Fruit fly (Drosophila melanogaster): ENCODE results near the gene CG32085.
A peak's percentile ranks its signal among the peaks of the same experiment; 100 is the strongest.

CG32085 gene

DNA sequence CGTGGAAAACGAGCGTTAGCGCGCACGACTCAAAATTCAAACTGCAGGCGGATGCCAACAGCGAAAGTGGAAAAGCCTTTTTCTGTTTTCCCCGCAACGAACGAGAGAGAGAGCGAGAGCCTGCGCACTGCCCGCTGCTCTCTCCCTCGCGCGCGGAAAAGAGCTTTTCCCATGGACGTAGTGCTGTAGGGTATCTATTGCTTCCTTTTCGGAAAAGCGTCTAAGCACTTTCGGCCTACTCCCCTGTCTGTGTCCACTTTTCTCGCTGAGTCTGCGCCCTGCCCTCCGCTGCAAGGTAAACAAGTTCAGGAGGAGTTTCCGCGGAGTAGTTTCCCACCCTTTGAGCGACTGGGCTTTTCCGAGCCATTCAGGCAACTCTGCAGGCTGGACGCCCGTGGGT lies at the start of gene CG32085 (continued):
- TF ChIP-seq Med (GFP tag) (peak; percentile 95), bcd (GFP tag; optimal IDR thresholded peaks at IDR 0.05) (peak; percentile 61), br (optimal IDR thresholded peaks at IDR 0.05) (no peak), kay (GFP tag; optimal IDR thresholded peaks at IDR 0.05) (peak; percentile 30), Awh (GFP tag; IDR thresholded peaks at IDR 0.05) (peak; percentile 55), MBD-R2 (GFP tag; IDR thresholded peaks at IDR 0.05) (peak; percentile 53; the same call in 1 of the 2 replicates), CG18476 (GFP tag; optimal IDR thresholded peaks at IDR 0.05) (no peak), Mrtf (GFP tag; IDR thresholded peaks at IDR 0.05) (peak; percentile 79), CG6791 (GFP tag; IDR thresholded peaks at IDR 0.05; ENCODE audit: partially characterized antibody) (no peak), CG34422 (GFP tag; IDR thresholded peaks at IDR 0.05) (peak; percentile 27; the same call in 1 of the 3 replicates), Mes4 (GFP tag; optimal IDR thresholded peaks at IDR 0.05) (peak; percentile 3), CG13624 (GFP tag; optimal IDR thresholded peaks at IDR 0.05) (peak; percentile 75), CG7556 (GFP tag; optimal IDR thresholded peaks at IDR 0.05) (peak; percentile 56), HmgZ (tag; optimal IDR thresholded peaks at IDR 0.05) (peak; percentile 38), Jarid2 (GFP tag; optimal IDR thresholded peaks at IDR 0.05) (peak; percentile 51), CG8089 (GFP tag; optimal IDR thresholded peaks at IDR 0.05) (no peak), run (tag; optimal IDR thresholded peaks at IDR 0.05) (no peak), psq (GFP tag; optimal IDR thresholded peaks at IDR 0.05) (no peak), CG12104 (GFP tag; optimal IDR thresholded peaks at IDR 0.05) (no peak), mirr (GFP tag; optimal IDR thresholded peaks at IDR 0.05) (peak; percentile 10), klu (GFP tag; IDR thresholded peaks at IDR 0.05) (no peak), inv (GFP tag; IDR thresholded peaks at IDR 0.05; ENCODE audit: partially characterized antibody) (no peak; the same call in 1 of the 2 replicates), Adf1 (GFP tag; IDR thresholded peaks at IDR 0.05) (peak; percentile 41; the same call in 1 of the 2 replicates), Six4 (GFP tag; optimal IDR thresholded peaks at IDR 0.05) (peak; percentile 25), HLH4C (GFP tag; IDR thresholded peaks at IDR 0.05; ENCODE audit: partially characterized antibody) (no peak), CG42726 (GFP tag; IDR thresholded peaks at IDR 0.05; ENCODE audit: partially characterized antibody) (no peak), CG11456 (GFP tag; IDR thresholded peaks at IDR 0.05) (peak; percentile 91), unpg (GFP tag; optimal IDR thresholded peaks at IDR 0.05) (peak; percentile 35), CG6272 (GFP tag; IDR thresholded peaks at IDR 0.05) (peak; percentile 60; the same call in 1 of the 2 replicates), CG7987 (GFP tag; optimal IDR thresholded peaks at IDR 0.05) (peak; percentile 50), dysf (GFP tag; IDR thresholded peaks at IDR 0.05) (peak; percentile 82), CG8359 (GFP tag; optimal IDR thresholded peaks at IDR 0.05; ENCODE audit: borderline replicate concordance) (no peak), CG3065 (GFP tag; optimal IDR thresholded peaks at IDR 0.05) (no peak), dm (GFP tag; optimal IDR thresholded peaks at IDR 0.05) (peak; percentile 4), CG1529 (GFP tag; optimal IDR thresholded peaks at IDR 0.05) (no peak), Optix (GFP tag; IDR thresholded peaks at IDR 0.05) (no peak), CG17385 (GFP tag; optimal IDR thresholded peaks at IDR 0.05) (peak; percentile 27), fru (optimal IDR thresholded peaks at IDR 0.05) (no peak), Spps (tag; optimal IDR thresholded peaks at IDR 0.05) (no peak), CG11723 (GFP tag; optimal IDR thresholded peaks at IDR 0.05) (peak; percentile 30), YL-1 (GFP tag; optimal IDR thresholded peaks at IDR 0.05) (no peak), TFAM (GFP tag; optimal IDR thresholded peaks at IDR 0.05) (no peak), Sox100B (GFP tag; optimal IDR thresholded peaks at IDR 0.05) (no peak), CG31365 (tag; optimal IDR thresholded peaks at IDR 0.05) (peak; percentile 63), hbn (GFP tag; IDR thresholded peaks at IDR 0.05; ENCODE audit: partially characterized antibody) (no peak), ash1 (GFP tag; optimal IDR thresholded peaks at IDR 0.05) (no peak), cad (GFP tag; optimal IDR thresholded peaks at IDR 0.05) (no peak), slbo (GFP tag; IDR thresholded peaks at IDR 0.05) (peak; percentile 82), Kr (GFP tag; optimal IDR thresholded peaks at IDR 0.05) (no peak), CG18011 (GFP tag; optimal IDR thresholded peaks at IDR 0.05) (peak; percentile 51), CG11085 (GFP tag; IDR thresholded peaks at IDR 0.05) (no peak), CG4328 (GFP tag; optimal IDR thresholded peaks at IDR 0.05) (peak; percentile 4)

Data from whole organism, embryonic.